Worm (Caenorhabditis elegans): ENCODE data around the gene str-92.

The str-92 gene

DNA sequence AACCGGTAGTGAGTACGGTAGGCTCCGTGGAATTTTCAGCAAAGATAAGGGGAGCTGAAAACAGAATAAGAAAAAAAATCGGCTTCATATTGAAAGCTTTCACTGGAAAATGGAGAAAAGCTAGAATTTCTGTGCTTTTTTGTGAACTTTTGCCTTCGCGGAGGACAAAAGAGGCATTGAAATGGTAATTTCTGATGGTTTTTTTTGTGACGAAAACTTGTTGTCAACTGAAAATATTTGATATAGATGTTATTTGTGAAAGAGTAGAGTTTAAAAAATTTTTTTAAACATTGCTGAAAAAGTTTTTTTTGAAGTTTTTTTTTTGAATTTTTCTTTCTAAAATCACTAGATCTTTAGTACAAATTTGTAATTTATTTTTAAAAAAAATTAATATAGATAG lies 10.4 kb upstream of the str-92 start, which contains the start of gene F59A1.18:
Gene F59A1.18, minus strand, starts transcription at position 101 of the 400 bp plus-strand sequence.
- TF ChIP-seq hlh-8 (tag; optimal IDR thresholded peaks at IDR 0.05) (no peak), ceh-14 (tag; optimal IDR thresholded peaks at IDR 0.05) (no peak), rnt-1 (tag; optimal IDR thresholded peaks at IDR 0.05) (no peak), elt-2 (tag; optimal IDR thresholded peaks at IDR 0.05) (no peak), tbx-7 (tag; optimal IDR thresholded peaks at IDR 0.05) (no peak), npax-4 (tag; optimal IDR thresholded peaks at IDR 0.05) (no peak), ref-2 (tag; optimal IDR thresholded peaks at IDR 0.05) (no peak), T23F11.4 (GFP tag; optimal IDR thresholded peaks at IDR 0.05) (no peak), hlh-6 (tag; optimal IDR thresholded peaks at IDR 0.05) (no peak), ceh-6 (GFP tag; optimal IDR thresholded peaks at IDR 0.05) (no peak), tbx-2 (tag; optimal IDR thresholded peaks at IDR 0.05) (no peak)

DNA sequence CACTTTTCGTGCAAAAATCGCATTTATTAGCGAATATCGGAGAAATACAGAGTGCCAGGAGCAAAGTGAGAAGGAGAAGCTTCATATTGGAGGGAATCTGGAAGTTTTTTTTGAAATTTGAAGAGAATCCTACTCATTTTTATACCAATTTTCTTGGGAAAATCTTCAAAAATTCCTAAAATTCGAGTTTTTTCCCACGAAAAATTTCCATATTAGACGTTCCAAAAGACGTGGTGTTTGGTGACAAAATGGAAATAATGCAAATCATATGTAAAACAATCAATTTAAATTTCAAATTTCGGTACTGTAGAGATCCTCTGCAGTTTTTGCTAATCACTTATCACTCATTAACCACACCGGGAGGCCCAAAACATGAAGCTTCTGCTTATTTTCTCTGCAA lies 8.4 kb upstream of the str-92 start, which contains the start of the genes F59A1.16 and F59A1.6:
Gene F59A1.16, minus strand, starts transcription at position 101 of the 400 bp plus-strand sequence.
Gene F59A1.6, plus strand, starts transcription at position 285 of the 400 bp plus-strand sequence.
- TF ChIP-seq dve-1 (tag; optimal IDR thresholded peaks at IDR 0.05) = no peak
- TF ChIP-seq pax-1 (tag; optimal IDR thresholded peaks at IDR 0.05) = no peak
- TF ChIP-seq ceh-30 (tag; optimal IDR thresholded peaks at IDR 0.05) = no peak
- TF ChIP-seq zip-5 (tag; optimal IDR thresholded peaks at IDR 0.05) = no peak
- no peak for TF ChIP-seq sdc-2 (tag; optimal IDR thresholded peaks at IDR 0.05)
- no peak for TF ChIP-seq K02D7.2 (tag; optimal IDR thresholded peaks at IDR 0.05)
- TF ChIP-seq ceh-2 (tag; optimal IDR thresholded peaks at IDR 0.05) = no peak

- TF ChIP-seq dve-1 (tag; optimal IDR thresholded peaks at IDR 0.05) (no peak), ceh-9 (tag; optimal IDR thresholded peaks at IDR 0.05) (no peak), lin-11 (tag; optimal IDR thresholded peaks at IDR 0.05) (no peak), hlh-13 (GFP tag; optimal IDR thresholded peaks at IDR 0.05) (no peak), hlh-30 (tag; optimal IDR thresholded peaks at IDR 0.05; ENCODE audit: insufficient read depth) (no peak), pha-2 (tag; optimal IDR thresholded peaks at IDR 0.05) (no peak), dmd-4 (tag; optimal IDR thresholded peaks at IDR 0.05; ENCODE audit: borderline replicate concordance) (no peak), syd-9 (tag; optimal IDR thresholded peaks at IDR 0.05) (no peak), che-1 (tag; optimal IDR thresholded peaks at IDR 0.05) (no peak), ets-4 (tag; optimal IDR thresholded peaks at IDR 0.05) (no peak), unc-42 (tag; optimal IDR thresholded peaks at IDR 0.05) (no peak), C08G9.2 (tag; optimal IDR thresholded peaks at IDR 0.05) (no peak), Y22D7AL.16 (tag; optimal IDR thresholded peaks at IDR 0.05) (no peak), ceh-45 (GFP tag; IDR thresholded peaks at IDR 0.05) (no peak), T23F11.4 (GFP tag; optimal IDR thresholded peaks at IDR 0.05) (no peak), ceh-48 (tag; optimal IDR thresholded peaks at IDR 0.05) (no peak), ceh-24 (tag; optimal IDR thresholded peaks at IDR 0.05) (no peak), lim-6 (tag; optimal IDR thresholded peaks at IDR 0.05) (no peak)
These were observed 7.3 kb upstream of the str-92 start, which contains the start of gene F59A1.15 for ce11 chrV:17683763-17684162. TSS of gene F59A1.15 (minus strand) at chrV:17683863.

- TF ChIP-seq C08G9.2 (tag; optimal IDR thresholded peaks at IDR 0.05) (no peak), fkh-10 (GFP tag; optimal IDR thresholded peaks at IDR 0.05) (no peak), ztf-16 (tag; optimal IDR thresholded peaks at IDR 0.05) (no peak), dmd-4 (tag; optimal IDR thresholded peaks at IDR 0.05; ENCODE audit: borderline replicate concordance) (no peak), ceh-30 (tag; optimal IDR thresholded peaks at IDR 0.05) (no peak), fax-1 (tag; optimal IDR thresholded peaks at IDR 0.05) (no peak), eyg-1 (tag; optimal IDR thresholded peaks at IDR 0.05) (no peak), ceh-48 (tag; optimal IDR thresholded peaks at IDR 0.05) (no peak), ceh-14 (tag; optimal IDR thresholded peaks at IDR 0.05) (no peak), ceh-9 (tag; optimal IDR thresholded peaks at IDR 0.05) (no peak), odd-2 (tag; optimal IDR thresholded peaks at IDR 0.05) (no peak), pat-9 (tag; optimal IDR thresholded peaks at IDR 0.05) (no peak), npax-4 (tag; optimal IDR thresholded peaks at IDR 0.05) (no peak)
These were observed 6.8 kb upstream of the str-92 start for ce11 chrV:17683290-17683689.

Measured in whole organism, late embryonic.